Worm (Caenorhabditis elegans): Measurements from ENCODE around the gene hpo-15.
"Not testable (repeated sequence)": the region's sequence is repeated elsewhere in the genome, so short reads cannot be mapped to it uniquely, and the experiment has no call there.

The hpo-15 gene

DNA sequence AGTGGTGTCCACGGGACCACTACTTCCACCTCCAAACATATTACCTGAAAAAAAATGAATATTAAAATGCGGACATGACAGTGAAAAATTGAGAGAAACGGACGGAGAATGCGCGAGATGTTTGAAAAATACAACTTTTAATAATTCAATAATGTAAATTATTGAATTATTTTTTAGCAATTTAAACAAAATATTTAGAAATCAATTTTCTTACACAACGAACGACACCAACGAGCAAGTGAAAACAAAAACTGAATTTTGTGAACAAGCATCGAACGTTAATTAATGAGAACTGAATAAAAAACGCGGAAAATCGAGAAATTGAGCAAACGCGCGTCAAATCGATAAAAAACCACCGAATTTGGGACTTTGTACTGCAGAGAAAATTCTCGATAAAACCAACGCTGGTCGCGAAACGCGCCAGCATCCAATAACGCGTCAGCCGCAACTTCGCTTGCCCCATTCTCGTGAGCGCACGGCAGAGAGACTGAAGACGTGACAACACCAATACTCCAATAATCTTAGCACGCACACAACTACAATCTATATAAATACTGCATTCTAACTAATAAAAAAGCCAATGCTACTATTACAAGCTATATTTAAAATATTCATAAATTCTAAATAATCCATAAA lies 8.7 kb downstream of the hpo-15 start, which contains the start of the genes dnj-19 and nhr-47:
Gene dnj-19 (minus strand): TSS at position 51 of the 636 bp plus-strand sequence.
Gene nhr-47 (plus strand): TSS at position 447 of the 636 bp plus-strand sequence.
- TF ChIP-seq unc-62 (GFP tag; optimal IDR thresholded peaks at IDR 0.05) = no peak

DNA sequence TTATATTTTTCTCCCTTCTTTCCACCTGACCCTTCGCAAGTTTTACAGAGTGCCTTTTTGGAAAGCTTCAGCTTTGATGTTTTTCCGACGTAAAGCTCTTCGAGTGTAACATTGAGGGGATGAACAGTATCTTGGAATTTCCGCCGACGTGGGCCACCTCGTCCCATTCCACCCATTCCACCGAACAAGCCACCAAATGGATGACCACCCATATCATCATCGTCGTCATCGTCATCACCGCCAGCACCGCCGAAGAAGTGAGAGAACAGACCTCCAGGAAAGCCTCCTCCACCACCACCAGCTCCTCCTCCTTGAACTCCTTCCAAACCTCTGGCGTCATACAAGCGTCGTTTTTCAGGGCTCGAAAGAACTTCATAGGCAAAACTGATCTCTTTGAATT lies 9.3 kb downstream of the hpo-15 start:
- TF ChIP-seq unc-62 (GFP tag; optimal IDR thresholded peaks at IDR 0.05) = no peak

DNA sequence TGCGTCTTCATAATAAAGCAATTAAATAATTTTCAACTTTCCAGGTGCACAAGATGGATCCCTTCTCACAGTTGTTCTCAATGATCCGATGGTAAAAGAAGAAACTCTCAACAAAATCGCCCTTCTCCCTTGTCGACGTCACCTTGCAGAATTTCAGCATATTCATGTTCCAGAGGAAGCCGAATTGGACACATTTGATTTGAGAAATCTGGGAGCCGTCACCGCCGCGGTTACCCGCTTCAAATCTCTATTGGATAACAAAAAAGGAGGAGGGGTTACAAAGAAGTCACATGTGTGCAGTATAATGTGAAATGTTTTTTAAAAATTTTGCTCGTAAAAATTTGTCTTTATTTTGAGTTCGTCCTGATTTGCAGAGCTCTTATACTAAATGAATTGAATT lies 10.9 kb downstream of the hpo-15 start:
- TF ChIP-seq unc-62 (GFP tag; optimal IDR thresholded peaks at IDR 0.05) = no peak

DNA sequence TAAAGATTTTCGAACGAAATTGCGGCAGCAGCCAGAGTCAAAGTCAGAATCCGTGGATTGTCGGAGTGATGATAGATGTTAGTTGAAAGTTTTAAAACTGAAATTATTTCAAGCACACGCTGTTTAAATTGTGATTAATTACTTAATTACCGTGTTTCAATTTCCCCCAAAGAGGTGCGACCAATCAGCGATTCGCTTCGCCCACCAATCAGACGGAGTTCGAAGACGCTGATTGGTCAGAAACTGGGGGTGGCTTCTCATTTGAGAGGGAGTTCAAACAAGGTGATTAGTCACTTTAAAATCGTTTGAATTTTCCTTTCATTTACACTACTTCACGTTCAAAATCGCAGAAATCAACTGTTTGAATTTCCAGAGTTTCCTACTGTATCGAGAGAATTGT lies 14.2 kb downstream of the hpo-15 start:
- TF ChIP-seq unc-62 (GFP tag; optimal IDR thresholded peaks at IDR 0.05) = no peak

DNA sequence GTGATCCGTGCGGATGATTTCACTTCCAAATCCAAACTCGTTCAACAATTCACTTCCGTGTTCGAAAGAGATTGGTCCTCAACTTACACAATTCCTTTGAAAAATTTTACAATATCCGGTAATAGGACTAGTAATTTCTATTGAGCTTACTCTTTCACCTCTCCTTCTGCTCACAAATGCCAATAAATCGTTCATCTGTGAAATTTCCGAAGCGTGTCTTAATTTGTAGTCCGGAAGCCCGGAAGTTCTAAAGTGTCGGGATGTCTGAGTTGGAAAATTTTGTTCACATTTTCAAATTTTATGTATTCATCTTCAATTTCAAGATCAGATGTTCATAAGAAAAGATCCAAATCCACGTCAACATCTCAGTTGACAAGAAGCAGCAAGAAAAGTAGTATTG lies 20.2 kb downstream of the hpo-15 start, which contains the start of gene T05C3.2:
Gene T05C3.2 (plus strand): TSS at position 301 of the 400 bp plus-strand sequence.
- TF ChIP-seq unc-62 (GFP tag; optimal IDR thresholded peaks at IDR 0.05) = no peak

DNA sequence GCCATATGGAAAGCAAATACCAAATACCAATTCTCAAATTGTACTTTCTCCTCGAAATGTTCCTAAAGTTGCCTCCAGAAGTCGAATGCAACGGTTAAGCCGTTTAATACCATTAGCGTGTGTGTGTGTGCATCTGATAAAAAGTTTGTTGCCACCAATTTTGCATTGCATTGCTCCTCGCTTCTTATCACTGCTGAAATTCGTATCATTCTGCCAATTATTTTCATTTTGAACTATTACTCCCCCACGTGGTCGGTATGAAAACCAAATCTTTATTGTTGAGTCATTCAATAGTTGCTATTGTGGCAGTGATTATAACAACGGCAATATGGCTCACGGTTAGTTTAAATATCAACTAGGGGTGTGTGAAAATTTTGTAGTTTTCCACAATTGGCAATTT lies 23.4 kb downstream of the hpo-15 start, which contains the start of gene T05C3.6:
Gene T05C3.6 (plus strand): TSS at position 241 of the 400 bp plus-strand sequence.
- no peak for TF ChIP-seq unc-62 (GFP tag; optimal IDR thresholded peaks at IDR 0.05)

DNA sequence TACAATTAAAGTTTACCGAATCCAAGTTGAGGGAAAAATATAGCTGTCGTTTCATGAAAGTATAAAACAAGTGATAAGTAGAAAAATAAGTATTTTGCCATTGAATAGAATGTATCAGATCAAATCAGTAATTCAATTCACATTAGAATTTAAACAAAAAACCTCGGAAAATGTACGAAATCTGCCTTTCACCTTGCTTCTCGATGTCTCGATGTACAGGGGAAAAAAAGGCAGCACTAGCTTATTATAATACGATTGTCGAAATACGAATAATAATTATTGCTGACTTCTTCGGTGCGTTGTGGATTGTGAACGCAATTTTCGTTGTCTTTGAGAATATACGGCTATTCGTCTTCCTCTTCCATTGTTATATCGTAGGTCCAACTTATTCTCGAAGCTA lies 24.9 kb downstream of the hpo-15 start, which contains the start of gene grl-18:
Gene grl-18 (minus strand): TSS at position 101 of the 400 bp plus-strand sequence.
- no peak for TF ChIP-seq unc-62 (GFP tag; optimal IDR thresholded peaks at IDR 0.05)

DNA sequence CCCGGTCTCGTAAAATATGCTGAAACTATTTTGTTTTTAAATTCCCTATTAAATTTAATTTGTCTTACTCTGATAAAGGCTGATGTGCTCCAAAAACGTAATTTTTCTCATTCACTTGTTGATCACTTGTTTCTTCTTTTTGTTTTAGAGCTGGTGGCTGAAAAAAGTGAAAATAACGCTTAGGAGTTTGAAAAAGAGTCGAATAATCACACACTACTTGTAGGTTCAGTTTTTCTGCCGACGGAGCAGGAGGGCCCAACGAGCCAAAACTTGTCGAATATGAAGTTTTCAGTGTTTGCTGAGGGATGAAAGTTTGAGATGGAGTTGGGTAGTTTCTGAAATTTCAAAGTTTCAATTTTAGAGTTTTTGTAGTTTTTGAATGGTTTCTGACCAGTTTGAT lies 26.4 kb downstream of the hpo-15 start:
- no peak for TF ChIP-seq unc-62 (GFP tag; optimal IDR thresholded peaks at IDR 0.05)

DNA sequence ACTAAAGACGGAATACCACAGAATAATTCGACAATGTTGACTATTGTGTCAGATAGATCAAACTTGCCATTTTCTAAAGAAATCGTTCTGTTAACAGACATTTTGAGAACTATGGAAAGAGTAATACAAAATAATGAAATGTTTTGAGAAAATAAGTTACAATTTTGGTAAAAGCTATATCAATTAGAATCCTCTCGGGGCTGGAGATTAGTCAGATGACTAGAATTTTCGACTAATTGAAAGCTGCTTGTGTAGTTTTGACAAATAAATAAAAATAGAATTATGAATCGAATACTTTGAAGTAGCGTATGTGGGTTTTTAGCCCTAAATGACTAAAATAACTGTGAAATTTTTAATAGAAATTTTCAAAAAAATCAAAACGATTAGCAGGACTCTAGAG lies 28.8 kb downstream of the hpo-15 start, which contains the start of gene srg-65:
Gene srg-65 (minus strand): TSS at position 101 of the 400 bp plus-strand sequence.
- TF ChIP-seq unc-62 (GFP tag; optimal IDR thresholded peaks at IDR 0.05) = no peak

DNA sequence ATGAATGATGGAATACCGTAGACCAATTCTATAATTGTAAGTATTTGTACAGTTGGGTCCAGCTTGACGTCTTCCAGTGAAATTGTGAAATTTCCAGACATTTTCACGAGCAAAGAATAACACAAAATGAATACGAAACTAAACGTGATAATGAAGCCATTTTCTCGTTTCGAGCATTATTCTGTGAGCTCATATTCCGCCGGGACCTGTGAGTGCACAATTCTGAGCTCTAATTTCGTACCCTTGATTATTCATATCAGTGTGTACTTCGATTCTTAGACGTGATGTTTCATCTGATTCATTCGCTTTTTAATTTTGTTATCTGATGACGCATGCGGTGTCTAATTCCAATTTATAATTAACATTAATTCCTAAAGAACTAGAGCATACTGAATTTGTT lies 31.3 kb downstream of the hpo-15 start, which contains the start of gene srg-66:
Gene srg-66 (minus strand): TSS at position 101 of the 400 bp plus-strand sequence.
- TF ChIP-seq unc-62 (GFP tag; optimal IDR thresholded peaks at IDR 0.05) = no peak

DNA sequence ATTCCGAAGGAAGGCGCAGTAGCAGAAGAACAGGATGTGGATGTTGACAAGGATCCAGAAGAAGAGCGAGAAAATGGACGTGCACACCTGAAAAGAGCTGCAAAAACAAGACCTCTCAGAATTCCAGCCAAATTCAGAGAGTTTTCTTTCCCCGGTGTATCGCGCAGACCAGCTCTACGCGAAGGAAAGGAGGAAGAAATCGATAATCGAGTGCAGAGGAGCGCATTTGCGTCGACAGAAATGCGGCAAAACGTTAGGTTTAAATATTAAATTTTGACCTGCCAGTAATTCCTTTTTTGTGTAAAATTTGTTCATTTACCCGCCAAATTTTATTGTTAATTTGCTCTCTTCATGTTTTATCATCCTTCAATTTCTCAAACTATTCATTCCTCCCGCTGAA lies 35.9 kb downstream of the hpo-15 start:
- no peak for TF ChIP-seq unc-62 (GFP tag; optimal IDR thresholded peaks at IDR 0.05)

DNA sequence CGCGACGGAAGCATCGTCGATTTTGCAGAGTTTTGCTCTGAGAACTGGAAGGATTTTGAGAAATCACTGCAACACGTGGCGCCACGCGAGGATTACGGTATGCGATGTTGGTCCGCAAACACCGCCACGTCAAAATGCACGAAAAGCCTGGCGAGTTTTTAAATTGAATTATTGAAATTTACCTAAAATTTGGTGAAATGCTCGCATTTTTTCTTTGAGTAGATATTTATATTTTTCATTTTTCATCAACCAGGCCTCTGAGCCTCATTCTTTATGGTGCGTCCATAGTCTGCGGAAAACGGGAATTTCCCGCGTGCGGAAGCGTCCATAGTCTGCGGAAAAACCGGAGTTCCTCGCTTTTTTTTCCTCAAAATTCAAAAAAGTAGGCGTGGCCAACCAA lies 42.7 kb downstream of the hpo-15 start, which contains the start of gene ZC317.7:
Gene ZC317.7 (minus strand): TSS at position 101 of the 400 bp plus-strand sequence.
- TF ChIP-seq unc-62 (GFP tag; optimal IDR thresholded peaks at IDR 0.05) = not testable (repeated sequence)

DNA sequence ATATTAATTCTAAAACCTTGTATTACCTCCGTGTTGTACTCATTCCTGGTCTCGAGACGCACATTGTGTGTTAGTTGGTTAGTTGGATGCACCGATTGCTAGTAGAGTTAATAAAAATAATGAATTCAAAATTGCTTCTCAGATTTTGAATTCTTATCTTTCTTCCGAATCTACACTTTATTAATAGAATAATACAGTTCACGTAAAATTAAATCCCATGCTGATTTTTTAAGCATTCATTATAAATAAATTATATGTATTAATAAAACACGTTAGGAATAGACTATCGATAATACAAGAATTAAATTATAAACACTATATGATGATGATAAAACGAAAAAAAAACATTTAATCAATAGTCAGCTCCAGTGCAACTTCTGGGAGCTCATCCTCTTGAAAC lies 45.1 kb downstream of the hpo-15 start, which contains the start of gene ZC317.6:
Gene ZC317.6 (minus strand): TSS at position 101 of the 400 bp plus-strand sequence.
- not testable (repeated sequence) for TF ChIP-seq unc-62 (GFP tag; optimal IDR thresholded peaks at IDR 0.05)

DNA sequence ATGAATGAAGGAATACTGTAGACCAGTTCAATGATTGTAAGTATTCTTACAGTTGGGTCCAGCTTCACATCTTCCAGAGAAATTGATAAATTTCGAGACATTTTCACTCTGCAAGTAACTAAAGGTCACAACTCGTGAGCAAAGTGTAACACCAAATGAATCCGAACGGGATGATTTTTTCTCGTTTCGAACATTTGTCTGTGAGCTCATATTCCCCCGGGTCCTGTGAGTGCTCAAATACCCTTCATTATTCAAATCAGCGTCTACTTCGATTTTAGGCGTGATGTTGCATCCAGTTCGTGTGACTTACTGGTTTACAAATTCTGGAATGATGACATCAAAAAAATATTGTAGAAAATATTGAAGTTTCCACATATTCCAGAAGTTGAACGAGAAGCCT lies 48.3 kb downstream of the hpo-15 start, which contains the start of gene srg-68:
Gene srg-68 (minus strand): TSS at position 101 of the 400 bp plus-strand sequence.
- TF ChIP-seq unc-62 (GFP tag; optimal IDR thresholded peaks at IDR 0.05) = no peak

DNA sequence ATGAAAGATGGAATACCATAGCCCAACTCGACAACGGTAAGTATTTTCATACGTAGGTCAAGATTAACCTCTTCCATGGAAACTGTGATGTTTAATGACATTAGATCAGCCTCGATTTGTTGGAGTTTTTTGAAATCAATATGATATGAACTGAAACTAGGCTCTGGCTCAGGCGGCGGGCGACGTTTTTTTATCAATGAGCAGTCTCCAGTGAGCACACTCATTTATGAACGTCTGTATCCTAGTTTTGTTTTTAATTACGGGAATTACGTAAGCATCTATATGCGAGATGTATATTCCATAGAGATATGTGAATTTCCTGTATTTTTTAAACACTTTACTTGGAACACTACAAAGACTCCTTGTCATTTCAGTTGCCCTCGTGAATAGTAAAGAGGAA lies 50.7 kb downstream of the hpo-15 start, which contains the start of gene srg-67:
Gene srg-67 (minus strand): TSS at position 101 of the 400 bp plus-strand sequence.
- no peak for TF ChIP-seq unc-62 (GFP tag; optimal IDR thresholded peaks at IDR 0.05)
